Worm (Caenorhabditis elegans): ENCODE measurements around the gene ver-3.

DNA sequence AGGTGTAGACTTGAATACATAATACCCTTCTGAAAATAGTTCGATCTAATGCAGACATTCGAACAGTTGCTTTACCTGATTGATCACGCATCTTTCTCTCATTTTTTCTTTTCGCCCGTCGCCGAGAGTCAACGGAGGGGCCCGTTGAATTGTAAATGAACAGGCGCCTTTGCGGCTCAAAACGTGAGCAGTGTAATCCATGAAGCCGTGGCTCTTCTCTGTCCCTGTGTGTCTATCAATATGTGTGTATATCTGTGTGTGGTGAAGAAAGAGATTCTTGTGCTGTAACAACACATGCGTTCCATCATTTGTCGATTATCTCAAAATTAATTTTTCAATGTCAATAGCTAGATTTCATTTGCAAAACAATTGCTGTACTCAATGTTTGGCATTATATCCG lies 43.3 kb downstream of the ver-3 start:
- TF ChIP-seq klf-2 (GFP tag; conservative IDR thresholded peaks at IDR 0.05) (no peak), ref-1 (GFP tag; conservative IDR thresholded peaks at IDR 0.05) (no peak)
